Worm (Caenorhabditis elegans) whole organism, L2 larva: ENCODE data around the gene T20D3.5.
"Not testable (repeated sequence)": the region's sequence is repeated elsewhere in the genome, so short reads cannot be mapped to it uniquely, and the experiment has no call there.

Experiments used
- ama-1 ChIP-seq: fragments of 150-350 bp; optimal IDR thresholded peaks from 2 replicates; lab custom pipeline; 2018; ENCODE audit warnings: inconsistent platforms
- ceh-16 ChIP-seq: fragments of 150-350 bp; optimal IDR thresholded peaks from 2 replicates; lab custom pipeline; 2014; ENCODE audit warnings: missing biosample characterization, missing genetic modification characterization
- unc-39 ChIP-seq: fragments of 150-350 bp; optimal IDR thresholded peaks from 2 replicates; lab custom pipeline; 2014; ENCODE audit warnings: missing biosample characterization, missing genetic modification characterization
- unc-55 ChIP-seq: fragments of 150-350 bp; sonication (generic microtip); optimal IDR thresholded peaks from 3 replicates; lab custom pipeline; 2014; ENCODE audit warnings: missing biosample characterization, missing genetic modification reagents, missing genetic modification characterization

DNA sequence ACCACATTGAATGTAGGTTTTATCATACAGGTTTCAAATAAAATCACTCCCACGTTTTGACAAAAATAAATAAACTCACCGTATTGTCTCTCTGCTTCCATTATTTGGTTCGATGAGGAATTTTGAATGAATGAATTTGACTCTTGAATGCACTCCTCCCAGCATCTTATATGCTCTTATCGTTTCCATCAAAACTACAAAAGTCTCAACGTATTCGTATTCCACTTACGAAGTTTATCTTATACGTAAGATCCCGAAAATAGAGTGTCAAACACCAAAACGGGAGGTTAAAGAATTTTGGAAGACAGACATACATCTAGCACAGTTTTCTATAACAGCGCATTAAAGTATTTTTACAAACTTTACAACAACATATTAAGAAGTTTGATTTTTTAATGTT lies 43.0 kb upstream of the T20D3.5 start, which contains the start of gene nhr-264:
- not testable (repeated sequence) for TF ChIP-seq ceh-16 (tag; lab: Kevin White, UChicago); unc-55 (GFP tag; lab: Kevin White, UChicago); unc-39 (tag; lab: Kevin White, UChicago); ama-1 (lab: Kevin White, UChicago)
